Worm (Caenorhabditis elegans) whole organism, young adult: ENCODE results near the gene epg-7.

Experiments used
- ama-1 ChIP-seq, 3 experiments: fragments of 150-350 bp in 1 of 3; sonication (generic microtip) in 2 of 3; optimal IDR thresholded peaks; 2 replicates each; lab custom pipeline; 2014 to 2018; ENCODE audit warnings: missing biosample characterization in 2 of 3, missing genetic modification characterization in 2 of 3, missing genetic modification reagents in 2 of 3
- aptf-3 ChIP-seq: fragments of 200-800 bp; sonication (Bioruptor generic); IDR thresholded peaks from 2 replicates; pipeline ENCODE4 v1.3.6; 2022; ENCODE audit warnings: missing genetic modification characterization, missing compliant biosample characterization
- bed-2 ChIP-seq: fragments of 200-800 bp; sonication (Bioruptor generic); IDR thresholded peaks from 2 replicates; pipeline ENCODE4 v1.3.6; 2022; ENCODE audit warnings: missing genetic modification reagents, missing genetic modification characterization, missing compliant biosample characterization
- ceh-100 ChIP-seq: fragments of 200-800 bp; sonication (Bioruptor generic); IDR thresholded peaks from 2 replicates; pipeline ENCODE4 v1.3.6; 2022; ENCODE audit warnings: missing genetic modification reagents, missing genetic modification characterization, missing compliant biosample characterization
- die-1 ChIP-seq: sonication (generic microtip); optimal IDR thresholded peaks from 2 replicates; lab custom pipeline; 2016; ENCODE audit warnings: missing genotype, mild to moderate bottlenecking, missing genetic modification characterization, missing compliant biosample characterization
- dpff-1 ChIP-seq: sonication (generic microtip); optimal IDR thresholded peaks from 2 replicates; lab custom pipeline; 2017; ENCODE audit warnings: mild to moderate bottlenecking, missing genetic modification characterization, missing compliant biosample characterization
- egrh-3 ChIP-seq: fragments of 200-800 bp; sonication (Bioruptor generic); IDR thresholded peaks from 2 replicates; pipeline ENCODE4 v1.3.6; 2022; ENCODE audit warnings: missing genetic modification reagents, missing genetic modification characterization, missing compliant biosample characterization
- lsl-1 ChIP-seq: fragments of 200-800 bp; sonication (Bioruptor generic); optimal IDR thresholded peaks from 2 replicates; lab custom pipeline; 2018; ENCODE audit warnings: mild to moderate bottlenecking, missing genetic modification characterization, moderate library complexity, missing compliant biosample characterization
- madf-3 ChIP-seq: fragments of 200-800 bp; sonication (Bioruptor generic); IDR thresholded peaks from 2 replicates; pipeline ENCODE4 v1.3.6; 2022; ENCODE audit warnings: missing genetic modification reagents, missing genetic modification characterization, missing compliant biosample characterization
- mcd-1 ChIP-seq: fragments of 200-800 bp; sonication (Bioruptor generic); IDR thresholded peaks from 2 replicates; pipeline ENCODE4 v1.3.6; 2022; ENCODE audit warnings: missing genetic modification reagents, missing genetic modification characterization, missing compliant biosample characterization
- pha-4 ChIP-seq: fragments of 150-350 bp; sonication (generic microtip); optimal IDR thresholded peaks from 2 replicates; lab custom pipeline; 2014; ENCODE audit warnings: missing biosample characterization, missing genetic modification reagents, missing genetic modification characterization
- sea-2 ChIP-seq: fragments of 200-800 bp; sonication (Bioruptor generic); IDR thresholded peaks from 2 replicates; pipeline ENCODE4 v1.3.6; 2022; ENCODE audit warnings: missing genetic modification characterization, missing compliant biosample characterization
- unc-62 ChIP-seq: fragments of 150-350 bp; optimal IDR thresholded peaks from 2 replicates; lab custom pipeline; 2014; ENCODE audit warnings: missing biosample characterization, missing genetic modification reagents, missing genetic modification characterization
- ztf-25 ChIP-seq: fragments of 200-800 bp; sonication (Bioruptor generic); IDR thresholded peaks from 2 replicates; pipeline ENCODE4 v1.3.6; 2022; ENCODE audit warnings: missing genetic modification reagents, missing genetic modification characterization, missing compliant biosample characterization

DNA sequence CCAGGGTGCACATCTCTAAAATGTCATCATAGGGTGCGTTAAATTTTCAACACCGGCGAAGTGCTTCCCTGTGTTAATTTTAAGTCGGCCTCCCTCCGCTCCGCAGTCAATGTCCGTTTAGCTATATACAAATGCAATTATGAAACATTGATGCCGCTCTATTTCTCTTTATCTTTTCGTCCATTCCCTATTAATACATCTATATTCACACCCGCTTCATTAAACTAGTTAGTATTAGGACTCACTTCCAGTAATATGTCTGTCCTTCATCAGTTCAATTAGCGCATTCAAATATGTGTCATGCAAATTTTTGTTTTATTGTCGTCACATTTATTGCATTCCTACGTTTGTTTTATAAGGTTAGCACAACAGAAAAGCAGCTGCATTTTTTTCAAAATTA lies 37.4 kb downstream of the epg-7 start:
- TF ChIP-seq ztf-25 (no peak), ama-1 (optimal IDR thresholded peaks at IDR 0.05; lab: Kevin White, UChicago) (no peak), ama-1 (GFP tag; optimal IDR thresholded peaks at IDR 0.05; lab: Kevin White, UChicago) (no peak), unc-62 (GFP tag; lab: Kevin White, UChicago) (no peak), dpff-1 (tag; lab: Kevin White, UChicago) (no peak), madf-3 (GFP tag; lab: Robert Waterston, UW) (no peak), lsl-1 (GFP tag; lab: Kevin White, UChicago) (no peak), pha-4 (tag; lab: Kevin White, UChicago) (no peak), die-1 (tag; lab: Kevin White, UChicago) (no peak), bed-2 (GFP tag; lab: Robert Waterston, UW) (no peak), mcd-1 (GFP tag; lab: Robert Waterston, UW) (no peak), aptf-3 (GFP tag; lab: Robert Waterston, UW) (no peak), egrh-3 (GFP tag; lab: Robert Waterston, UW) (no peak), ceh-100 (no peak), sea-2 (GFP tag; lab: Robert Waterston, UW) (no peak)
